Fruit fly (Drosophila melanogaster) whole organism, embryonic: ENCODE measurements around the gene CG8065.

ENCODE experiments used
- ATbp ChIP-seq: fragments of 200-800 bp; sonication (Bioruptor generic); optimal IDR thresholded peaks from 2 replicates; lab custom pipeline; 2017; ENCODE audit warnings: missing biosample characterization, mild to moderate bottlenecking, missing genetic modification characterization, missing genetic modification reagents
- Asciz ChIP-seq: fragments of 200-800 bp; sonication (Bioruptor generic); optimal IDR thresholded peaks from 2 replicates; lab custom pipeline; 2017; ENCODE audit warnings: missing biosample characterization, mild to moderate bottlenecking, missing genetic modification characterization, missing genetic modification reagents
- CG10979 ChIP-seq: fragments of 200-800 bp; sonication (Bioruptor generic); optimal IDR thresholded peaks from 2 replicates; lab custom pipeline; 2018; ENCODE audit warnings: missing biosample characterization, mild to moderate bottlenecking, missing genetic modification characterization, moderate library complexity
- CG11695 ChIP-seq: fragments of 200-800 bp; sonication (Bioruptor generic); IDR thresholded peaks from 3 replicates; pipeline ENCODE4 v1.3.6; 2022; ENCODE audit warnings: missing biosample characterization, missing genetic modification characterization
- CG1233 ChIP-seq: fragments of 200-800 bp; sonication (Bioruptor generic); optimal IDR thresholded peaks from 4 replicates; lab custom pipeline; 2018; ENCODE audit warnings: missing biosample characterization, mild to moderate bottlenecking, missing genetic modification characterization
- CG15514 ChIP-seq: fragments of 200-800 bp; sonication (Bioruptor generic); optimal IDR thresholded peaks from 3 replicates; lab custom pipeline; 2017; ENCODE audit warnings: missing biosample characterization, missing genetic modification characterization, mild to moderate bottlenecking, moderate library complexity, missing genetic modification reagents
- CG17385 ChIP-seq: fragments of 200-800 bp; sonication (Bioruptor generic); optimal IDR thresholded peaks from 3 replicates; lab custom pipeline; 2018; ENCODE audit warnings: missing biosample characterization, mild to moderate bottlenecking, missing genetic modification characterization
- CG31224 ChIP-seq: fragments of 200-800 bp; sonication (Bioruptor generic); IDR thresholded peaks from 2 replicates; pipeline ENCODE4 v1.3.6; 2022; ENCODE audit warnings: missing biosample characterization, missing genetic modification characterization
- CG3281 ChIP-seq: fragments of 200-800 bp; sonication (Bioruptor generic); optimal IDR thresholded peaks from 3 replicates; lab custom pipeline; 2017; ENCODE audit warnings: missing biosample characterization, mild to moderate bottlenecking, missing genetic modification characterization
- CG33213 ChIP-seq: fragments of 200-800 bp; sonication (Bioruptor generic); optimal IDR thresholded peaks from 3 replicates; lab custom pipeline; 2016; ENCODE audit warnings: missing biosample characterization, missing genetic modification characterization
- CG4707 ChIP-seq: fragments of 200-800 bp; sonication (Bioruptor generic); optimal IDR thresholded peaks from 2 replicates; lab custom pipeline; 2018; ENCODE audit warnings: missing biosample characterization, mild to moderate bottlenecking, missing genetic modification characterization, moderate library complexity
- CG6765 ChIP-seq: fragments of 200-800 bp; sonication (Bioruptor generic); optimal IDR thresholded peaks from 3 replicates; lab custom pipeline; 2017; ENCODE audit warnings: missing biosample characterization, mild to moderate bottlenecking, missing genetic modification characterization
- CG6791 ChIP-seq: fragments of 200-800 bp; sonication (Bioruptor generic); IDR thresholded peaks from 3 replicates; pipeline ENCODE4 v1.3.6; 2022; ENCODE audit warnings: missing biosample characterization, missing genetic modification characterization; ENCODE audit not compliant: partially characterized antibody
- CG8089 ChIP-seq: fragments of 200-800 bp; sonication (Bioruptor generic); optimal IDR thresholded peaks from 3 replicates; lab custom pipeline; 2016; ENCODE audit warnings: missing biosample characterization, missing genetic modification characterization
- Dp ChIP-seq: fragments of 200-800 bp; sonication (Bioruptor generic); optimal IDR thresholded peaks from 2 replicates; lab custom pipeline; 2018; ENCODE audit warnings: missing biosample characterization, mild to moderate bottlenecking, missing genetic modification characterization, moderate library complexity
- HLHmδ ChIP-seq: fragments of 200-800 bp; sonication (Bioruptor generic); optimal IDR thresholded peaks from 2 replicates; lab custom pipeline; 2018; ENCODE audit warnings: missing biosample characterization, mild to moderate bottlenecking, missing genetic modification characterization, moderate library complexity
- HmgZ ChIP-seq: fragments of 200-800 bp; sonication (Bioruptor generic); optimal IDR thresholded peaks from 2 replicates; lab custom pipeline; 2018; ENCODE audit warnings: missing biosample characterization, mild to moderate bottlenecking, missing genetic modification characterization
- Lim3 ChIP-seq: fragments of 200-800 bp; sonication (Bioruptor generic); IDR thresholded peaks from 2 replicates; pipeline ENCODE4 v1.3.6; 2022; ENCODE audit warnings: missing biosample characterization, missing genetic modification characterization
- Lpt ChIP-seq: fragments of >200 bp; optimal IDR thresholded peaks from 2 replicates; lab custom pipeline; 2018; ENCODE audit warnings: missing biosample characterization, missing genetic modification characterization
- NC2β ChIP-seq: fragments of 200-800 bp; sonication (Bioruptor generic); optimal IDR thresholded peaks from 2 replicates; lab custom pipeline; 2016; ENCODE audit warnings: missing biosample characterization, missing genetic modification characterization
- Ravus ChIP-seq: fragments of 200-800 bp; sonication (Bioruptor generic); IDR thresholded peaks from 2 replicates; pipeline ENCODE4 v1.3.6; 2022; ENCODE audit warnings: missing biosample characterization, missing genetic modification characterization
- Scr ChIP-seq: fragments of 200-800 bp; sonication (Bioruptor generic); IDR thresholded peaks from 2 replicates; pipeline ENCODE4 v1.3.6; 2022; ENCODE audit warnings: missing biosample characterization, missing genetic modification characterization; ENCODE audit not compliant: partially characterized antibody
- Six4 ChIP-seq: fragments of 200-800 bp; sonication (Bioruptor generic); optimal IDR thresholded peaks from 2 replicates; lab custom pipeline; 2016; ENCODE audit warnings: missing biosample characterization, missing genetic modification characterization
- Tbp ChIP-seq: fragments of >200 bp; optimal IDR thresholded peaks from 2 replicates; lab custom pipeline; 2018; ENCODE audit warnings: missing biosample characterization, missing genetic modification characterization
- bbx ChIP-seq: fragments of 200-800 bp; sonication (Bioruptor generic); IDR thresholded peaks from 2 replicates; pipeline ENCODE4 v1.3.6; 2022; ENCODE audit warnings: missing biosample characterization, missing genetic modification characterization; ENCODE audit not compliant: partially characterized antibody
- bowl ChIP-seq: fragments of 200-800 bp; sonication (Bioruptor generic); IDR thresholded peaks from 2 replicates; pipeline ENCODE4 v1.3.6; 2022; ENCODE audit warnings: missing biosample characterization, missing genetic modification characterization
- ftz-f1 ChIP-seq: fragments of 200-800 bp; sonication (Bioruptor generic); optimal IDR thresholded peaks from 2 replicates; lab custom pipeline; 2016; ENCODE audit warnings: missing biosample characterization, missing genetic modification characterization
- grn ChIP-seq: fragments of 200-800 bp; sonication (Bioruptor generic); optimal IDR thresholded peaks from 3 replicates; lab custom pipeline; 2017; ENCODE audit warnings: missing biosample characterization, missing genetic modification characterization
- gt ChIP-seq: fragments of 200-800 bp; sonication (Bioruptor generic); IDR thresholded peaks from 2 replicates; pipeline ENCODE4 v1.3.6; 2022; ENCODE audit warnings: missing biosample characterization, missing genetic modification characterization
- lilli ChIP-seq: fragments of 200-800 bp; sonication (Bioruptor generic); optimal IDR thresholded peaks from 3 replicates; lab custom pipeline; 2016; ENCODE audit warnings: missing biosample characterization, missing genetic modification characterization
- nerfin-1 ChIP-seq: fragments of 200-800 bp; sonication (Bioruptor generic); optimal IDR thresholded peaks from 3 replicates; lab custom pipeline; 2019; ENCODE audit warnings: missing biosample characterization, mild to moderate bottlenecking, missing genetic modification characterization, moderate library complexity
- pan ChIP-seq, 4 experiments: fragments of >200 bp in 3 of 4; fragments of 200-800 bp in 1 of 4; sonication (Bioruptor generic) in 1 of 4; optimal IDR thresholded peaks in 3 of 4; IDR thresholded peaks in 1 of 4; 2 replicates each; pipeline versions ENCODE4 v1.3.6 to Lab custom; 2017 to 2022; ENCODE audit warnings: missing biosample characterization in 2 of 4, missing genetic modification characterization in 2 of 4, mixed read lengths in 1 of 4
- peb ChIP-seq: fragments of 200-800 bp; sonication (Bioruptor generic); IDR thresholded peaks from 2 replicates; pipeline ENCODE4 v1.3.6; 2022; ENCODE audit warnings: missing biosample characterization, missing genetic modification characterization
- prd ChIP-seq, 3 experiments: fragments of >200 bp in 2 of 3; fragments of 200-800 bp in 1 of 3; sonication (Bioruptor generic) in 1 of 3; optimal IDR thresholded peaks in 2 of 3; IDR thresholded peaks in 1 of 3; 2 replicates in 2 of 3; 3 replicates in 1 of 3; pipeline versions ENCODE4 v1.3.6 to Lab custom; 2017 to 2022; ENCODE audit warnings: missing biosample characterization in 1 of 3, missing genetic modification characterization in 1 of 3
- psq ChIP-seq: fragments of 200-800 bp; sonication (Bioruptor generic); optimal IDR thresholded peaks from 2 replicates; lab custom pipeline; 2017; ENCODE audit warnings: missing biosample characterization, missing genetic modification characterization
- shn ChIP-seq: fragments of 200-800 bp; sonication (Bioruptor generic); optimal IDR thresholded peaks from 3 replicates; lab custom pipeline; 2016; ENCODE audit warnings: missing biosample characterization, missing genetic modification characterization
- sisA ChIP-seq: fragments of 200-800 bp; sonication (Bioruptor generic); IDR thresholded peaks from 2 replicates; pipeline ENCODE4 v1.3.6; 2022; ENCODE audit warnings: missing biosample characterization, missing genetic modification characterization
- sr ChIP-seq: fragments of 200-800 bp; sonication (Bioruptor generic); IDR thresholded peaks from 3 replicates; pipeline ENCODE4 v1.3.6; 2022; ENCODE audit warnings: missing biosample characterization, missing genetic modification characterization
- tgo ChIP-seq: fragments of 200-800 bp; sonication (Bioruptor generic); IDR thresholded peaks from 3 replicates; pipeline ENCODE4 v1.3.6; 2022; ENCODE audit warnings: missing biosample characterization, missing genetic modification characterization
- tio ChIP-seq: fragments of 200-800 bp; sonication (Bioruptor generic); optimal IDR thresholded peaks from 2 replicates; lab custom pipeline; 2017; ENCODE audit warnings: missing biosample characterization, missing genetic modification characterization, inconsistent platforms

The CG8065 gene

DNA sequence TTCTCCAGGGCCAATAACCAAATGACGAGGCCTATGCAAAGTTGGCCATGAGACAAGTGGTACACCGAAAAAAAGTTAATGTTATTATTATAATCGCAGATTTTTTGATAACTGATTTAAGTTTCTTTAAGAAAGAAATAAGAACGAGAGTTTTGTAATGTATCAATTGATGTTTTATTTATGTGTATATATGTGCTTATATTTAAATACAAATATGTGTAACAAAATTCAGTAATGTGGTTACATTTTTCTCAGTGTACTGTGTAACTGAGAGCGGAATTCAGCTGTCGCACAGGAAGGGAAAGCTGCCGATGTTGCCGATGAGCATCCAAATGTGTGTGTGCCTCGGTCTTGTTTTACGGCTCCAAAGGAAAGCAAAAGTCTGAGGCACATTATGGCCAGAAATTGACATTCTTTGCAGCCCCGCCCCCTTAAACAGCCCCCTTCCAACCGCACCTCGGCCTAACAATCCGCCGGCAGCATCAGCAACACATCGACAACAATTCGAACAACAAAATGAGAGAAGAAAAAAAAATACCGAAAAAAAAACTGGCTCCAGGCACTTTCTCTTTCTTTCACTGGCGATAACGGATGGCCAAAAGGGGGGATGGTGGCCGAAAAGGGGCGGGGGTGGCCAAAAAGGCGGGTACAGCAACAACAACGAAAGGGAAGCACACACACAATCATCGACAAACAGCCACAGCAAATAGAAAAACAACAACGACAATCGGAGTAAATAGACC lies 9.1 kb upstream of the CG8065 start (continued):
- no peak for TF ChIP-seq HmgZ (tag; lab: Kevin White, UChicago)
- TF ChIP-seq CG4707 (GFP tag; lab: Kevin White, UChicago), result peak; percentile 3
- no peak for TF ChIP-seq Dp (GFP tag; lab: Kevin White, UChicago)
- peak; percentile 42 for TF ChIP-seq CG3281
- TF ChIP-seq lilli, result no peak
- peak; percentile 28; the same call in 2 of the 3 replicates for TF ChIP-seq tgo
- TF ChIP-seq peb, result no peak
- no peak for TF ChIP-seq CG31224 (GFP tag; lab: Robert Waterston, UW)
- no peak for TF ChIP-seq ftz-f1 (GFP tag; lab: Kevin White, UChicago)
- TF ChIP-seq CG11695 (GFP tag; lab: Robert Waterston, UW), result peak; percentile 43; the same call in 1 of the 3 replicates
- TF ChIP-seq CG17385 (GFP tag; lab: Kevin White, UChicago), result peak; percentile 40
- TF ChIP-seq CG15514, result peak; percentile 19
- no peak for TF ChIP-seq HLHmδ
- peak; percentile 47; the same call in 1 of the 2 replicates for TF ChIP-seq gt (GFP tag; lab: Robert Waterston, UW)
- TF ChIP-seq NC2β (GFP tag; lab: Kevin White, UChicago), result no peak
- no peak for TF ChIP-seq pan (optimal IDR thresholded peaks at IDR 0.05; lab: Kevin White, UChicago)
- TF ChIP-seq pan (GFP tag; optimal IDR thresholded peaks at IDR 0.05 in 1 of 2, IDR thresholded peaks at IDR 0.05 in 1 of 2), result peak in 1 of 2 experiments; percentile 44
- no peak for TF ChIP-seq CG8089 (GFP tag; lab: Kevin White, UChicago)
- TF ChIP-seq CG1233, result peak; percentile 48
- TF ChIP-seq Tbp (GFP tag; lab: Kevin White, UChicago), result no peak

DNA sequence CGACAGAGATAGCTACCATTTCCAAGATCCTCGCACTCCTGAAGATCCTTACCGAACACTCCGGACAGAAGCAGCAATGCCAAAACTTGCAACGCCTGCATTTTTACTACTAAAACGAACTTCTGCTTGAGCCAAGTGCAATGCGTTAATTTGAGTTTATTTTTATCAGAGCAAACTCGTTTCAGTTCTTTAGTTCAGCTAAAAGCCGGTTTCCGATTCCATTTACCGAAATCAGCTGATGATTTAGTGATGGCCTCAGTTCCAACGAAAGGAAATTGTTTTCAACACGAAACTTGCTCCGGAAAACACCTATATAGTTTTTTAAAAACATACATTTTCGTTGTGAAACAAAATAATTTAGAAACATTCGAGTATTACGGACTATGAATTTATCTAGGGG lies 4.6 kb downstream of the CG8065 start, which contains the start of gene CG32055:
Gene CG32055, minus strand, starts transcription at position 101 of the 400 bp plus-strand sequence.
- TF ChIP-seq sr (GFP tag; lab: Robert Waterston, UW) (no peak), shn (no peak), prd (optimal IDR thresholded peaks at IDR 0.05; lab: Kevin White, UChicago) (no peak), prd (GFP tag; IDR thresholded peaks at IDR 0.05; lab: Robert Waterston, UW) (no peak), bbx (GFP tag; lab: Robert Waterston, UW) (no peak), bowl (no peak), CG8089 (GFP tag; lab: Kevin White, UChicago) (no peak), CG10979 (tag; lab: Kevin White, UChicago) (no peak)
- TF ChIP-seq, all 482 proteins: peak for 0

DNA sequence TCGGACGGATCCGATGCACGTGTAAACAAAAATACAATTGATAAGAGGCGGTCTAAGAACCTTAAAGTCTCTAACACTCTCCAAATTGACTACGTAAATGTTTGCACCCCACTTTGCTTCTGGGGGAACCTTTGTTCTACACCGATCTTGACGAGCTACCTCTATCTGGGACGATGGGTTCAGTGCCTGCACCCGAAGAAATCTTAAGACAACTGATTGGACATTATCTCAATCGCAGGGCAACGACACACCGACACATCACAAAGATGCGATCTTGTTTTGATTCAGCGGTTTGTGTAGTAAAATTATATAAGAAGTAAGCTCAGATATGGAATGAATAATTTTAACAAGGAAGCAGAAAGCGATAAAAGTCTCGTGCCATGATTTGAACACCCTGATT lies 7.9 kb downstream of the CG8065 start:
- TF ChIP-seq Ravus (GFP tag; lab: Robert Waterston, UW) (no peak), CG6791 (GFP tag; lab: Robert Waterston, UW) (no peak), psq (GFP tag; lab: Kevin White, UChicago) (no peak), Lim3 (GFP tag; lab: Robert Waterston, UW) (no peak), ATbp (GFP tag; lab: Kevin White, UChicago) (peak; percentile 6), CG6765 (GFP tag; lab: Kevin White, UChicago) (no peak), nerfin-1 (tag; lab: Kevin White, UChicago) (no peak), Scr (GFP tag; lab: Robert Waterston, UW) (no peak), sisA (no peak), Six4 (GFP tag; lab: Kevin White, UChicago) (no peak), grn (peak; percentile 17), Asciz (GFP tag; lab: Kevin White, UChicago) (peak; percentile 8), CG33213 (no peak), Lpt (no peak), tio (GFP tag; lab: Kevin White, UChicago) (no peak)
